Worm (Caenorhabditis elegans): ENCODE measurements around the gene F08F8.10.

Gene F08F8.10

ce11 chrIII:7369394-7370024 is 12.3 kb upstream of the F08F8.10 start:
- no peak for TF ChIP-seq fkh-10 (GFP tag; optimal IDR thresholded peaks at IDR 0.05)
- TF ChIP-seq elt-2 (tag; optimal IDR thresholded peaks at IDR 0.05), result peak; percentile 15
- TF ChIP-seq nhr-25 (tag; optimal IDR thresholded peaks at IDR 0.05), result no peak
- TF ChIP-seq nhr-12 (tag; optimal IDR thresholded peaks at IDR 0.05), result no peak
- TF ChIP-seq nhr-23 (tag; optimal IDR thresholded peaks at IDR 0.05), result peak; percentile 62
- TF ChIP-seq fkh-2 (tag; optimal IDR thresholded peaks at IDR 0.05), result no peak
- TF ChIP-seq nhr-43 (tag; optimal IDR thresholded peaks at IDR 0.05; ENCODE audit: poor library complexity, severe bottlenecking), result peak; percentile 66
- TF ChIP-seq pqm-1 (tag; optimal IDR thresholded peaks at IDR 0.05), result no peak
- TF ChIP-seq ztf-4 (tag; optimal IDR thresholded peaks at IDR 0.05), result peak; percentile 32
- TF ChIP-seq hmg-11 (tag; optimal IDR thresholded peaks at IDR 0.05), result no peak
- no peak for TF ChIP-seq lin-39 (tag; optimal IDR thresholded peaks at IDR 0.05)
- no peak for TF ChIP-seq skn-1 (tag; optimal IDR thresholded peaks at IDR 0.05)
- TF ChIP-seq ceh-28 (tag; optimal IDR thresholded peaks at IDR 0.05), result no peak
- TF ChIP-seq daf-12 (tag; optimal IDR thresholded peaks at IDR 0.05), result no peak
- no peak for TF ChIP-seq mml-1 (tag; optimal IDR thresholded peaks at IDR 0.05)
- TF ChIP-seq ceh-82 (tag; optimal IDR thresholded peaks at IDR 0.05), result no peak
- no peak for TF ChIP-seq nhr-11 (tag; optimal IDR thresholded peaks at IDR 0.05)
- TF ChIP-seq ZK546.5 (tag; optimal IDR thresholded peaks at IDR 0.05), result no peak
- no peak for TF ChIP-seq elt-3 (tag; optimal IDR thresholded peaks at IDR 0.05)
- TF ChIP-seq tbx-2 (tag; optimal IDR thresholded peaks at IDR 0.05), result no peak
- TF ChIP-seq pha-4 (tag; optimal IDR thresholded peaks at IDR 0.05), result no peak
- TF ChIP-seq ceh-16 (tag; optimal IDR thresholded peaks at IDR 0.05), result no peak
- no peak for TF ChIP-seq unc-62 (GFP tag; optimal IDR thresholded peaks at IDR 0.05)
- TF ChIP-seq nhr-67 (tag; optimal IDR thresholded peaks at IDR 0.05), result no peak
- TF ChIP-seq ceh-9 (tag; optimal IDR thresholded peaks at IDR 0.05), result no peak
- TF ChIP-seq nhr-77 (tag; optimal IDR thresholded peaks at IDR 0.05), result no peak
- no peak for TF ChIP-seq egl-27 (tag; optimal IDR thresholded peaks at IDR 0.05)
- peak; percentile 78 for TF ChIP-seq lsy-12 (tag; optimal IDR thresholded peaks at IDR 0.05)
- TF ChIP-seq zag-1 (tag; optimal IDR thresholded peaks at IDR 0.05), result no peak
- no peak for TF ChIP-seq lin-15B (tag; optimal IDR thresholded peaks at IDR 0.05)
- TF ChIP-seq ama-1 (optimal IDR thresholded peaks at IDR 0.05), result peak; percentile 81
- no peak for TF ChIP-seq sea-2 (GFP tag; optimal IDR thresholded peaks at IDR 0.05)
- TF ChIP-seq mdl-1 (tag; optimal IDR thresholded peaks at IDR 0.05), result no peak
- TF ChIP-seq R02D3.7 (tag; optimal IDR thresholded peaks at IDR 0.05), result no peak
- no peak for TF ChIP-seq nhr-237 (tag; optimal IDR thresholded peaks at IDR 0.05)

ce11 chrIII:7367012-7367760 is 10.0 kb upstream of the F08F8.10 start, which contains the start of the genes T20B12.5 and T20B12.4:
TSS of gene T20B12.5 (minus strand) at chrIII:7367112.
TSS of gene T20B12.4 (plus strand) at chrIII:7367710.
- TF ChIP-seq hmg-11 (tag; optimal IDR thresholded peaks at IDR 0.05), result no peak
- TF ChIP-seq fkh-10 (GFP tag; optimal IDR thresholded peaks at IDR 0.05), result no peak
- TF ChIP-seq sea-2 (GFP tag; optimal IDR thresholded peaks at IDR 0.05), result no peak
- no peak for TF ChIP-seq nhr-43 (tag; optimal IDR thresholded peaks at IDR 0.05; ENCODE audit: poor library complexity, severe bottlenecking)
- TF ChIP-seq zag-1 (tag; optimal IDR thresholded peaks at IDR 0.05), result no peak
- no peak for TF ChIP-seq R02D3.7 (tag; optimal IDR thresholded peaks at IDR 0.05)
- TF ChIP-seq lin-15B (tag; optimal IDR thresholded peaks at IDR 0.05), result no peak
- TF ChIP-seq ceh-9 (tag; optimal IDR thresholded peaks at IDR 0.05), result no peak
- no peak for TF ChIP-seq ztf-4 (tag; optimal IDR thresholded peaks at IDR 0.05)
- no peak for TF ChIP-seq nfya-1 (tag; optimal IDR thresholded peaks at IDR 0.05; ENCODE audit: insufficient read depth)

ce11 chrIII:7365602-7366001 is 8.4 kb upstream of the F08F8.10 start, which contains the start of gene F08F8.11:
TSS of gene F08F8.11 (plus strand) at chrIII:7365902.
- TF ChIP-seq ceh-9 (tag; optimal IDR thresholded peaks at IDR 0.05), result no peak
- no peak for TF ChIP-seq nhr-237 (tag; optimal IDR thresholded peaks at IDR 0.05)
- no peak for TF ChIP-seq nhr-76 (tag; optimal IDR thresholded peaks at IDR 0.05)
- no peak for TF ChIP-seq nhr-11 (tag; optimal IDR thresholded peaks at IDR 0.05)
- no peak for TF ChIP-seq nhr-43 (tag; optimal IDR thresholded peaks at IDR 0.05; ENCODE audit: poor library complexity, severe bottlenecking)
- TF ChIP-seq nhr-67 (tag; optimal IDR thresholded peaks at IDR 0.05), result no peak
- TF ChIP-seq pqm-1 (tag; optimal IDR thresholded peaks at IDR 0.05), result no peak
- TF ChIP-seq ceh-28 (tag; optimal IDR thresholded peaks at IDR 0.05), result no peak
- TF ChIP-seq unc-39 (tag; optimal IDR thresholded peaks at IDR 0.05), result no peak
- no peak for TF ChIP-seq pha-4 (tag; optimal IDR thresholded peaks at IDR 0.05)
- TF ChIP-seq lsy-12 (tag; optimal IDR thresholded peaks at IDR 0.05), result no peak

Data from whole organism, L3 larva.